Worm (Caenorhabditis elegans) whole organism, midembryonic: ENCODE measurements around the gene pqn-39.

Experiments
- cog-1 ChIP-seq: sonication (generic microtip); optimal IDR thresholded peaks from 2 replicates; lab custom pipeline; 2016; ENCODE audit warnings: missing genetic modification characterization, missing compliant biosample characterization
- flt-1 ChIP-seq: fragments of 200-800 bp; sonication (Bioruptor generic); IDR thresholded peaks from 2 replicates; pipeline ENCODE4 v1.3.6; 2022; ENCODE audit warnings: missing genetic modification characterization, missing compliant biosample characterization
- klf-2 ChIP-seq: fragments of 200-800 bp; sonication (Bioruptor generic); conservative IDR thresholded peaks from 2 replicates; pipeline ENCODE4 v1.3.6; 2022; ENCODE audit warnings: missing genetic modification reagents, missing genetic modification characterization, missing compliant biosample characterization
- med-1 ChIP-seq: sonication (generic microtip); optimal IDR thresholded peaks from 2 replicates; lab custom pipeline; 2017; ENCODE audit warnings: missing genetic modification characterization, mild to moderate bottlenecking, missing compliant biosample characterization, antibody characterized with exemption, missing genetic modification reagents; ENCODE audit not compliant: insufficient read depth
- ref-1 ChIP-seq: fragments of 200-800 bp; sonication (Bioruptor generic); conservative IDR thresholded peaks from 2 replicates; pipeline ENCODE4 v1.3.6; 2022; ENCODE audit warnings: missing genetic modification reagents, missing genetic modification characterization, missing compliant biosample characterization
- ztf-29 ChIP-seq: fragments of 200-800 bp; sonication (Bioruptor generic); IDR thresholded peaks from 2 replicates; pipeline ENCODE4 v1.3.6; 2022; ENCODE audit warnings: missing genetic modification reagents, missing genetic modification characterization, missing compliant biosample characterization

- TF ChIP-seq cog-1 (tag; lab: Kevin White, UChicago): no peak
- TF ChIP-seq flt-1: no peak
- TF ChIP-seq ref-1: no peak
- TF ChIP-seq ztf-29 (GFP tag; lab: Robert Waterston, UW): no peak
- TF ChIP-seq med-1 (GFP tag; lab: Kevin White, UChicago): no peak
- TF ChIP-seq klf-2 (GFP tag; lab: Robert Waterston, UW): no peak
Measured at ce11 chrX:13937910-13938309, 30.6 kb downstream of the pqn-39 start.
